Fruit fly (Drosophila melanogaster): ENCODE results near the gene CG9330.

CG9330 gene

DNA sequence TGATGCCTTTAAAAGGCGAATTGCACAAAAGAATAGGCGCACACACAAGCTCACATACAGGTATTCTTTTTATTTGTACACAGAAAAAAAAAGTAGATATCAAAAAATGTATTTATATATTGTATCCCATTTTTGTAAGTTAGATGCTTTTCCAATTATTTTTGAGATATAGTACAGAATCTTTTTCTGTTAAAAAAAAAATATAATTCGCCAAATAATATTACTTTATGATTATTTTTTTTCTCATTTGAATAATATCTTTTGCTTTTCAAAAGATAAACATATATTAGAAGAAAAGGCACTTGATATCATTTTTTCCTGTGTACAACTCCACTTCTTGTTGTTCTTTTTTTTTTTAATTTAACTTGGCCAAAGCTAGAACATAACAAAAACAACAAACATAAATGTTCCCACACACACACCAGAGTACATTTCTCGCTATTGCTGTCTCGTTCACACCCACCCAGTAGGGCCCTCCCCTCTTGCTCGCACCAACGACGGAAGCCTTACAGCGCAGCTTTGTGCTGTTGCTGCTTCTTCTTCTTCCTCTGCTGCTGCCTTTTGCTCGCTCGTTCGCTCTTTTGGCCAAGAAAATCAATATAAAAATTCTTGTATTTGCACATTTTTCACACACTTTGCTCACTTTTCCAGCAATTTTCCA, 48.9 kb downstream of the CG9330 start (continued):
- TF ChIP-seq onecut (GFP tag; IDR thresholded peaks at IDR 0.05) (peak; percentile 96), CG12942 (GFP tag; optimal IDR thresholded peaks at IDR 0.05) (peak; percentile 1), bsh (GFP tag; optimal IDR thresholded peaks at IDR 0.05) (peak in 1 of 2 experiments; percentile 80), CG6813 (GFP tag; optimal IDR thresholded peaks at IDR 0.05) (peak; percentile 67), CG17612 (GFP tag; IDR thresholded peaks at IDR 0.05) (peak; percentile 43; the same call in 1 of the 2 replicates), CG13287 (GFP tag; IDR thresholded peaks at IDR 0.05; ENCODE audit: partially characterized antibody) (no peak), CG2678 (tag; optimal IDR thresholded peaks at IDR 0.05) (peak; percentile 94), CTCF (GFP tag; optimal IDR thresholded peaks at IDR 0.05) (no peak), Aef1 (GFP tag; IDR thresholded peaks at IDR 0.05) (peak; percentile 74), CG4404 (GFP tag; IDR thresholded peaks at IDR 0.05) (peak; percentile 40; the same call in 1 of the 2 replicates), CG12299 (tag; optimal IDR thresholded peaks at IDR 0.05) (peak; percentile 76), chif (GFP tag; optimal IDR thresholded peaks at IDR 0.05) (peak in 1 of 2 experiments; percentile 21), CG15073 (GFP tag; optimal IDR thresholded peaks at IDR 0.05) (no peak), sisA (GFP tag; IDR thresholded peaks at IDR 0.05) (no peak; the same call in 1 of the 2 replicates), HHEX (GFP tag; optimal IDR thresholded peaks at IDR 0.05) (peak; percentile 51), eve (GFP tag; optimal IDR thresholded peaks at IDR 0.05) (peak in 1 of 2 experiments; percentile 71), CG17186 (GFP tag; optimal IDR thresholded peaks at IDR 0.05) (no peak), mam (GFP tag; optimal IDR thresholded peaks at IDR 0.05) (no peak), vvl (GFP tag; IDR thresholded peaks at IDR 0.05) (peak; percentile 78), CG10462 (GFP tag; optimal IDR thresholded peaks at IDR 0.05) (no peak), Mes4 (GFP tag; optimal IDR thresholded peaks at IDR 0.05) (no peak), CG34224 (GFP tag; IDR thresholded peaks at IDR 0.05; ENCODE audit: partially characterized antibody) (no peak), sens (GFP tag) (no peak), org-1 (GFP tag; optimal IDR thresholded peaks at IDR 0.05) (peak; percentile 52), HmgZ (tag; optimal IDR thresholded peaks at IDR 0.05) (peak; percentile 14), CG10209 (GFP tag; optimal IDR thresholded peaks at IDR 0.05) (peak; percentile 56), CG1792 (GFP tag; optimal IDR thresholded peaks at IDR 0.05) (no peak), CG9817 (tag; optimal IDR thresholded peaks at IDR 0.05) (peak; percentile 49), Sry-δ (GFP tag; optimal IDR thresholded peaks at IDR 0.05) (no peak), knrl (GFP tag; IDR thresholded peaks at IDR 0.05; ENCODE audit: partially characterized antibody) (no peak), CG11093 (GFP tag; IDR thresholded peaks at IDR 0.05) (no peak; the same call in 2 of the 3 replicates), Side (GFP tag; optimal IDR thresholded peaks at IDR 0.05) (no peak), BEAF-32 (GFP tag; optimal IDR thresholded peaks at IDR 0.05) (no peak), dmrt11E (tag; optimal IDR thresholded peaks at IDR 0.05) (peak; percentile 67), HLH3B (GFP tag; IDR thresholded peaks at IDR 0.05) (peak; percentile 77), Usf (GFP tag; optimal IDR thresholded peaks at IDR 0.05) (peak; percentile 4), CG32532 (GFP tag; IDR thresholded peaks at IDR 0.05) (peak; percentile 89), Antp (GFP tag; optimal IDR thresholded peaks at IDR 0.05) (no peak), Dad (GFP tag; optimal IDR thresholded peaks at IDR 0.05) (no peak), CG2116 (GFP tag; optimal IDR thresholded peaks at IDR 0.05) (no peak), CG30020 (tag; optimal IDR thresholded peaks at IDR 0.05) (no peak), so (GFP tag; IDR thresholded peaks at IDR 0.05) (no peak), amos (GFP tag; IDR thresholded peaks at IDR 0.05; ENCODE audit: partially characterized antibody) (no peak), CG6791 (GFP tag; IDR thresholded peaks at IDR 0.05; ENCODE audit: partially characterized antibody) (no peak), CG7745 (tag; optimal IDR thresholded peaks at IDR 0.05) (no peak), CG4328 (GFP tag; optimal IDR thresholded peaks at IDR 0.05) (no peak), CG4617 (GFP tag; optimal IDR thresholded peaks at IDR 0.05; ENCODE audit: borderline replicate concordance) (no peak), CG2120 (GFP tag; optimal IDR thresholded peaks at IDR 0.05) (peak; percentile 64), Spps (tag; optimal IDR thresholded peaks at IDR 0.05) (peak; percentile 75), lola (GFP tag; optimal IDR thresholded peaks at IDR 0.05) (peak in 2 of 3 experiments; percentile 17 to 73)
